Fruit fly (Drosophila melanogaster): ENCODE measurements around the gene CG6418.

- TF ChIP-seq CTCF (optimal IDR thresholded peaks at IDR 0.05) (no peak), CG8478 (optimal IDR thresholded peaks at IDR 0.05) (no peak)
Observed at dm6 chr3L:10853131-10853471, 25.7 kb downstream of the CG6418 start.

All from S2 (cell line).